Fruit fly (Drosophila melanogaster) whole organism, embryonic: ENCODE data around the gene ND-B18.

ENCODE experiments used
- Adf1 ChIP-seq: fragments of 200-800 bp; sonication (Bioruptor generic); IDR thresholded peaks from 2 replicates; pipeline ENCODE4 v1.3.6; 2022; ENCODE audit warnings: missing biosample characterization, missing genetic modification characterization
- Atf3 ChIP-seq: fragments of 200-800 bp; sonication (Bioruptor generic); optimal IDR thresholded peaks from 3 replicates; lab custom pipeline; 2016; ENCODE audit warnings: missing biosample characterization, missing genetic modification characterization
- Bdp1 ChIP-seq: fragments of 200-800 bp; sonication (Bioruptor generic); optimal IDR thresholded peaks from 3 replicates; lab custom pipeline; 2016; ENCODE audit warnings: missing biosample characterization, missing genetic modification characterization
- CG1024 ChIP-seq: fragments of 200-800 bp; sonication (Bioruptor generic); IDR thresholded peaks from 2 replicates; pipeline ENCODE4 v1.3.6; 2022; ENCODE audit warnings: missing biosample characterization, missing genetic modification characterization
- CG10274 ChIP-seq: fragments of 200-800 bp; sonication (Bioruptor generic); optimal IDR thresholded peaks from 3 replicates; lab custom pipeline; 2017; ENCODE audit warnings: missing biosample characterization, mild to moderate bottlenecking, missing genetic modification characterization
- CG10654 ChIP-seq: fragments of 200-800 bp; sonication (Bioruptor generic); optimal IDR thresholded peaks from 2 replicates; lab custom pipeline; 2016; ENCODE audit warnings: missing biosample characterization, missing genetic modification characterization
- CG1233 ChIP-seq: fragments of 200-800 bp; sonication (Bioruptor generic); optimal IDR thresholded peaks from 4 replicates; lab custom pipeline; 2018; ENCODE audit warnings: missing biosample characterization, mild to moderate bottlenecking, missing genetic modification characterization
- CG13123 ChIP-seq: fragments of 200-800 bp; sonication (Bioruptor generic); optimal IDR thresholded peaks from 2 replicates; lab custom pipeline; 2016; ENCODE audit warnings: missing biosample characterization, missing genetic modification characterization
- CG14014 ChIP-seq: fragments of 200-800 bp; sonication (Bioruptor generic); IDR thresholded peaks from 2 replicates; pipeline ENCODE4 v1.3.6; 2022; ENCODE audit warnings: missing biosample characterization, missing genetic modification characterization
- CG14667 ChIP-seq: fragments of 200-800 bp; sonication (Bioruptor generic); IDR thresholded peaks from 2 replicates; pipeline ENCODE4 v1.3.6; 2022; ENCODE audit warnings: missing biosample characterization, missing genetic modification characterization
- CG16863 ChIP-seq: fragments of 200-800 bp; sonication (Bioruptor generic); optimal IDR thresholded peaks from 3 replicates; lab custom pipeline; 2016; ENCODE audit warnings: missing biosample characterization, missing genetic modification characterization
- CG17186 ChIP-seq: fragments of 200-800 bp; sonication (Bioruptor generic); optimal IDR thresholded peaks from 3 replicates; lab custom pipeline; 2017; ENCODE audit warnings: missing biosample characterization, missing genetic modification reagents, missing genetic modification characterization
- CG2199 ChIP-seq: fragments of 200-800 bp; sonication (Bioruptor generic); IDR thresholded peaks from 3 replicates; pipeline ENCODE4 v1.3.6; 2022; ENCODE audit warnings: missing biosample characterization, missing genetic modification characterization
- CG2875 ChIP-seq: fragments of 200-800 bp; sonication (Bioruptor generic); optimal IDR thresholded peaks from 2 replicates; lab custom pipeline; 2017; ENCODE audit warnings: missing biosample characterization, mild to moderate bottlenecking, missing genetic modification characterization, missing genetic modification reagents
- CG31441 ChIP-seq: fragments of 200-800 bp; sonication (Bioruptor generic); IDR thresholded peaks from 2 replicates; pipeline ENCODE4 v1.3.6; 2022; ENCODE audit warnings: missing biosample characterization, missing genetic modification characterization
- CG4282 ChIP-seq: fragments of 200-800 bp; sonication (Bioruptor generic); optimal IDR thresholded peaks from 2 replicates; lab custom pipeline; 2016; ENCODE audit warnings: missing biosample characterization, missing genetic modification characterization
- CG8359 ChIP-seq: fragments of 200-800 bp; sonication (Bioruptor generic); optimal IDR thresholded peaks from 2 replicates; lab custom pipeline; 2017; ENCODE audit warnings: missing biosample characterization, mild to moderate bottlenecking, missing genetic modification characterization, borderline replicate concordance
- CG9797 ChIP-seq: fragments of 200-800 bp; sonication (Bioruptor generic); optimal IDR thresholded peaks from 3 replicates; lab custom pipeline; 2018; ENCODE audit warnings: missing biosample characterization, mild to moderate bottlenecking, missing genetic modification characterization
- CG9817 ChIP-seq: fragments of 200-800 bp; sonication (Bioruptor generic); optimal IDR thresholded peaks from 2 replicates; lab custom pipeline; 2018; ENCODE audit warnings: missing biosample characterization, mild to moderate bottlenecking, missing genetic modification characterization, moderate library complexity
- D19B ChIP-seq: fragments of 200-800 bp; sonication (Bioruptor generic); optimal IDR thresholded peaks from 2 replicates; lab custom pipeline; 2017; ENCODE audit warnings: missing biosample characterization, mild to moderate bottlenecking, missing genetic modification characterization
- Drgx ChIP-seq: fragments of 200-800 bp; sonication (Bioruptor generic); IDR thresholded peaks from 2 replicates; pipeline ENCODE4 v1.3.6; 2022; ENCODE audit warnings: missing biosample characterization, missing genetic modification characterization
- ERR ChIP-seq: fragments of 200-800 bp; sonication (Bioruptor generic); optimal IDR thresholded peaks from 2 replicates; lab custom pipeline; 2016; ENCODE audit warnings: missing biosample characterization, missing genetic modification characterization
- Gsc ChIP-seq: fragments of 200-800 bp; sonication (Bioruptor generic); IDR thresholded peaks from 2 replicates; pipeline ENCODE4 v1.3.6; 2022; ENCODE audit warnings: missing biosample characterization, missing genetic modification characterization
- HLH4C ChIP-seq: fragments of 200-800 bp; sonication (Bioruptor generic); IDR thresholded peaks from 3 replicates; pipeline ENCODE4 v1.3.6; 2022; ENCODE audit warnings: missing biosample characterization, missing genetic modification characterization; ENCODE audit not compliant: partially characterized antibody
- Hsf ChIP-seq: fragments of 200-800 bp; sonication (Bioruptor generic); optimal IDR thresholded peaks from 3 replicates; lab custom pipeline; 2016; ENCODE audit warnings: missing biosample characterization, missing genetic modification characterization
- Lhr ChIP-seq: fragments of 200-800 bp; sonication (Bioruptor generic); optimal IDR thresholded peaks from 3 replicates; lab custom pipeline; 2017; ENCODE audit warnings: mild to moderate bottlenecking, missing biosample characterization, missing genetic modification reagents, missing genetic modification characterization
- MESR4 ChIP-seq: fragments of 200-800 bp; sonication (Bioruptor generic); optimal IDR thresholded peaks from 2 replicates; lab custom pipeline; 2018; ENCODE audit warnings: missing biosample characterization, mild to moderate bottlenecking, missing genetic modification characterization, moderate library complexity
- NC2α ChIP-seq: fragments of 200-800 bp; sonication (Bioruptor generic); optimal IDR thresholded peaks from 2 replicates; lab custom pipeline; 2016; ENCODE audit warnings: missing biosample characterization, missing genetic modification characterization
- Sox100B ChIP-seq: fragments of 200-800 bp; sonication (Bioruptor generic); optimal IDR thresholded peaks from 3 replicates; lab custom pipeline; 2018; ENCODE audit warnings: missing biosample characterization, mild to moderate bottlenecking, missing genetic modification characterization
- Ssrp ChIP-seq: fragments of 200-800 bp; sonication (Bioruptor generic); optimal IDR thresholded peaks from 2 replicates; lab custom pipeline; 2018; ENCODE audit warnings: missing biosample characterization, mild to moderate bottlenecking, missing genetic modification characterization, moderate library complexity
- Taf1 ChIP-seq: fragments of 200-800 bp; sonication (Bioruptor generic); IDR thresholded peaks from 2 replicates; pipeline ENCODE4 v1.3.6; 2022; ENCODE audit warnings: missing biosample characterization, missing genetic modification characterization
- br ChIP-seq: fragments of >200 bp; optimal IDR thresholded peaks from 2 replicates; lab custom pipeline; 2017
- bsh ChIP-seq, 2 experiments: fragments of 200-800 bp; sonication (Bioruptor generic); optimal IDR thresholded peaks; 2 replicates each; lab custom pipeline; 2017 to 2018; ENCODE audit warnings: mild to moderate bottlenecking in 2 of 2, missing biosample characterization in 2 of 2, missing genetic modification characterization in 2 of 2, moderate library complexity in 1 of 2
- croc ChIP-seq: fragments of 200-800 bp; sonication (Bioruptor generic); conservative IDR thresholded peaks from 3 replicates; pipeline ENCODE4 v1.3.6; 2022; ENCODE audit warnings: missing biosample characterization, missing genetic modification characterization
- dan ChIP-seq: fragments of 200-800 bp; sonication (Bioruptor generic); IDR thresholded peaks from 2 replicates; pipeline ENCODE4 v1.3.6; 2022; ENCODE audit warnings: missing biosample characterization, missing genetic modification characterization
- gcm ChIP-seq: fragments of 200-800 bp; sonication (Bioruptor generic); optimal IDR thresholded peaks from 2 replicates; lab custom pipeline; 2019; ENCODE audit warnings: missing biosample characterization, mild to moderate bottlenecking, missing genetic modification characterization, moderate library complexity
- gem ChIP-seq: fragments of 200-800 bp; sonication (Bioruptor generic); optimal IDR thresholded peaks from 2 replicates; lab custom pipeline; 2019; ENCODE audit warnings: missing biosample characterization, mild to moderate bottlenecking, missing genetic modification characterization, moderate library complexity
- gfzf ChIP-seq: fragments of 200-800 bp; sonication (Bioruptor generic); optimal IDR thresholded peaks from 2 replicates; lab custom pipeline; 2016; ENCODE audit warnings: missing biosample characterization, mild to moderate bottlenecking, missing genetic modification characterization, moderate library complexity
- grau ChIP-seq: fragments of 200-800 bp; optimal IDR thresholded peaks from 3 replicates; lab custom pipeline; 2019; ENCODE audit warnings: missing biosample characterization, mild to moderate bottlenecking, missing genetic modification characterization, moderate library complexity
- gsb-n ChIP-seq: fragments of 200-800 bp; sonication (Bioruptor generic); optimal IDR thresholded peaks from 3 replicates; lab custom pipeline; 2018; ENCODE audit warnings: missing biosample characterization, mild to moderate bottlenecking, missing genetic modification characterization
- jumu ChIP-seq: fragments of 200-800 bp; sonication (Bioruptor generic); optimal IDR thresholded peaks from 3 replicates; lab custom pipeline; 2016; ENCODE audit warnings: missing biosample characterization, missing genetic modification characterization
- lmd ChIP-seq: fragments of 200-800 bp; sonication (Bioruptor generic); IDR thresholded peaks from 2 replicates; pipeline ENCODE4 v1.3.6; 2022; ENCODE audit warnings: missing biosample characterization, missing genetic modification characterization
- mam ChIP-seq: fragments of 200-800 bp; sonication (Bioruptor generic); optimal IDR thresholded peaks from 3 replicates; lab custom pipeline; 2016; ENCODE audit warnings: missing biosample characterization, missing genetic modification characterization
- mirr ChIP-seq: fragments of 200-800 bp; sonication (Bioruptor generic); optimal IDR thresholded peaks from 3 replicates; lab custom pipeline; 2018; ENCODE audit warnings: missing biosample characterization, mild to moderate bottlenecking, missing genetic modification characterization
- pb ChIP-seq: fragments of 200-800 bp; sonication (Bioruptor generic); optimal IDR thresholded peaks from 3 replicates; lab custom pipeline; 2016; ENCODE audit warnings: missing biosample characterization, missing genetic modification characterization
- pho ChIP-seq: fragments of 200-800 bp; sonication (Bioruptor generic); optimal IDR thresholded peaks from 2 replicates; lab custom pipeline; 2016; ENCODE audit warnings: missing biosample characterization, missing genetic modification characterization
- psq ChIP-seq: fragments of 200-800 bp; sonication (Bioruptor generic); optimal IDR thresholded peaks from 2 replicates; lab custom pipeline; 2017; ENCODE audit warnings: missing biosample characterization, missing genetic modification characterization
- rib ChIP-seq: fragments of 200-800 bp; sonication (Bioruptor generic); IDR thresholded peaks from 2 replicates; pipeline ENCODE4 v1.3.6; 2022; ENCODE audit warnings: missing biosample characterization, missing genetic modification characterization
- sob ChIP-seq: fragments of 200-800 bp; sonication (Bioruptor generic); IDR thresholded peaks from 2 replicates; pipeline ENCODE4 v1.3.6; 2022; ENCODE audit warnings: missing biosample characterization, missing genetic modification characterization
- wek ChIP-seq: fragments of 200-800 bp; sonication (Bioruptor generic); optimal IDR thresholded peaks from 3 replicates; lab custom pipeline; 2018; ENCODE audit warnings: missing biosample characterization, mild to moderate bottlenecking, missing genetic modification characterization, moderate library complexity
- zen2 ChIP-seq: fragments of 200-800 bp; sonication (Bioruptor generic); IDR thresholded peaks from 3 replicates; pipeline ENCODE4 v1.3.6; 2022; ENCODE audit warnings: missing biosample characterization, missing genetic modification characterization; ENCODE audit not compliant: partially characterized antibody

The ND-B18 gene

DNA sequence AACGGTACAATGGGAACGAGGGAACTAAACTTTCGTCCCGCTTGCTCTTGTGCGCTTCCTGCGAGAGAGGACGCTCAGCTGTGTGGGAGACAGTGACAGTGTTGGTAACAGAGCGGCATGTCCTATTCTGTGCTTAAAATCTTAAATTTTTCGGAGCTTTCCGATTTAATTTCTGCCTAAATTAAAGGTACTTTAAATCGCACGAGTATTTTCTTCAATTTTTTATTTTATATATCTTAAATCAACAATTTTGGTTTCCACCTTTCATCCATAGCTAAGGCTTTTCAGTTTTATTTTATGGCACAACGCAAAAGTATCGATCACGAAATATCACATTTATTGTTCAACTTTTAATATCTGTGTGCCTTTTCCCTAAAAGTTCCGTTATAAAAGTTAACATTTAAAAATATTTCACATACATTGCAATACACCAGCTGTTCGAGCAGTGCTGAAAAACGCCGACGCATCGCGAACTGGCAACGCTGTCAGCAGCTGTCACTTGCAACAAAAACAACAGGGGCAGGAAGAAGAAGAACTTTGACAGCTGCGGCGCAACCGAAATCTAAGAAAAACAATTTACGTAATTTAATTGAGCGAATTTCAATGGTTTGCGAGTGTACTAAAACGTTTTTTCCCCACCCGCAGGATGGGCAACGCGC is at the start of gene ND-B18, which contains the start of gene hiw (continued):
- no peak for TF ChIP-seq Sox100B (GFP tag; lab: Kevin White, UChicago)
- no peak for TF ChIP-seq br
- no peak for TF ChIP-seq psq (GFP tag; lab: Kevin White, UChicago)
- TF ChIP-seq Bdp1 (GFP tag; lab: Kevin White, UChicago) = no peak
- peak; percentile 42 for TF ChIP-seq CG9797 (GFP tag; lab: Kevin White, UChicago)
- TF ChIP-seq grau (tag; lab: Kevin White, UChicago) = peak; percentile 11
- TF ChIP-seq CG1024 = no peak
- peak; percentile 9 for TF ChIP-seq Lhr (GFP tag; lab: Kevin White, UChicago)
- no peak for TF ChIP-seq dan (GFP tag; lab: Robert Waterston, UW)
- no peak for TF ChIP-seq D19B (GFP tag; lab: Kevin White, UChicago)
- peak; percentile 70 for TF ChIP-seq MESR4 (GFP tag; lab: Kevin White, UChicago)
- no peak for TF ChIP-seq pho (GFP tag; lab: Kevin White, UChicago)
- TF ChIP-seq CG31441 (GFP tag; lab: Robert Waterston, UW) = no peak
- no peak for TF ChIP-seq CG4282 (GFP tag; lab: Kevin White, UChicago)
- no peak for TF ChIP-seq ERR
- TF ChIP-seq bsh (GFP tag; optimal IDR thresholded peaks at IDR 0.05; lab: Kevin White, UChicago) = no peak
- no peak for TF ChIP-seq CG2199
- no peak for TF ChIP-seq mirr
- TF ChIP-seq wek = no peak
- TF ChIP-seq HLH4C (GFP tag; lab: Robert Waterston, UW) = 0 out of 3 replicates have a peak, but pooled peaks have one; percentile 11
- no peak for TF ChIP-seq CG14014 (GFP tag; lab: Robert Waterston, UW)
- no peak for TF ChIP-seq Taf1 (GFP tag; lab: Robert Waterston, UW)
- no peak for TF ChIP-seq jumu
- no peak for TF ChIP-seq NC2α
- TF ChIP-seq CG2875 (GFP tag; lab: Kevin White, UChicago) = no peak
- TF ChIP-seq pb = no peak
- TF ChIP-seq CG10274 (GFP tag; lab: Kevin White, UChicago) = no peak
- no peak for TF ChIP-seq Drgx (GFP tag; lab: Robert Waterston, UW)
- no peak for TF ChIP-seq zen2 (GFP tag; lab: Robert Waterston, UW)
- no peak for TF ChIP-seq Gsc (GFP tag; lab: Robert Waterston, UW)
- TF ChIP-seq rib = no peak
- no peak for TF ChIP-seq CG10654
- TF ChIP-seq CG13123 (GFP tag; lab: Kevin White, UChicago) = no peak
- TF ChIP-seq CG14667 = no peak
- TF ChIP-seq CG1233 (GFP tag; lab: Kevin White, UChicago) = no peak
- no peak for TF ChIP-seq croc (GFP tag; lab: Robert Waterston, UW)
- TF ChIP-seq lmd (GFP tag; lab: Robert Waterston, UW) = no peak
- TF ChIP-seq CG17186 (GFP tag; lab: Kevin White, UChicago) = peak; percentile 61
- TF ChIP-seq gsb-n (tag; lab: Kevin White, UChicago) = no peak
- no peak for TF ChIP-seq gcm (GFP tag; lab: Kevin White, UChicago)
- no peak for TF ChIP-seq CG8359 (GFP tag; lab: Kevin White, UChicago)
- peak; percentile 8 for TF ChIP-seq CG9817 (tag; lab: Kevin White, UChicago)
- 0 out of 2 replicates have a peak, but pooled peaks have one; percentile 16 for TF ChIP-seq sob (GFP tag; lab: Robert Waterston, UW)
- TF ChIP-seq mam = peak; percentile 39
- no peak for TF ChIP-seq CG16863 (GFP tag; lab: Kevin White, UChicago)
- TF ChIP-seq Ssrp (tag; lab: Kevin White, UChicago) = no peak
- no peak for TF ChIP-seq Hsf (GFP tag; lab: Kevin White, UChicago)
- TF ChIP-seq gem = no peak
- TF ChIP-seq Adf1 (GFP tag; lab: Robert Waterston, UW) = no peak
- TF ChIP-seq gfzf (GFP tag; lab: Kevin White, UChicago) = peak; percentile 40
- TF ChIP-seq Atf3 = no peak
